Fruit fly (Drosophila melanogaster) whole organism, pupa: ENCODE measurements around the gene Trs23.

ENCODE experiments used
- CG10348 ChIP-seq: fragments of 200-800 bp; sonication (Bioruptor generic); IDR thresholded peaks from 2 replicates; pipeline ENCODE4 v1.3.6; 2022; ENCODE audit warnings: missing biosample characterization, missing genetic modification characterization
- CG12605 ChIP-seq: fragments of 200-800 bp; sonication (Bioruptor generic); IDR thresholded peaks from 2 replicates; pipeline ENCODE4 v1.3.6; 2022; ENCODE audit warnings: missing biosample characterization, missing genetic modification characterization
- CG13204 ChIP-seq: fragments of 200-800 bp; sonication (Bioruptor generic); optimal IDR thresholded peaks from 2 replicates; lab custom pipeline; 2018; ENCODE audit warnings: missing biosample characterization, mild to moderate bottlenecking, missing genetic modification characterization, moderate library complexity
- CG14655 ChIP-seq: fragments of 200-800 bp; sonication (Bioruptor generic); optimal IDR thresholded peaks from 3 replicates; lab custom pipeline; 2017; ENCODE audit warnings: mild to moderate bottlenecking, missing biosample characterization, missing genetic modification reagents, missing genetic modification characterization
- CG15710 ChIP-seq: fragments of 200-800 bp; sonication (Bioruptor generic); optimal IDR thresholded peaks from 2 replicates; lab custom pipeline; 2018; ENCODE audit warnings: missing biosample characterization, mild to moderate bottlenecking, missing genetic modification characterization, moderate library complexity
- CG17806 ChIP-seq: fragments of 200-800 bp; sonication (Bioruptor generic); optimal IDR thresholded peaks from 2 replicates; lab custom pipeline; 2018; ENCODE audit warnings: missing biosample characterization, mild to moderate bottlenecking, missing genetic modification characterization, moderate library complexity
- CG32121 ChIP-seq: fragments of 200-800 bp; sonication (Bioruptor generic); IDR thresholded peaks from 2 replicates; pipeline ENCODE4 v1.3.6; 2022; ENCODE audit warnings: missing biosample characterization, missing genetic modification characterization
- CG34367 ChIP-seq: fragments of 200-800 bp; sonication (Bioruptor generic); optimal IDR thresholded peaks from 2 replicates; lab custom pipeline; 2018; ENCODE audit warnings: missing biosample characterization, mild to moderate bottlenecking, missing genetic modification characterization
- CG4496 ChIP-seq: fragments of 200-800 bp; sonication (Bioruptor generic); IDR thresholded peaks from 3 replicates; pipeline ENCODE4 v1.3.6; 2022; ENCODE audit warnings: missing biosample characterization, missing genetic modification characterization
- CG8159 ChIP-seq: fragments of 200-800 bp; sonication (Bioruptor generic); optimal IDR thresholded peaks from 3 replicates; lab custom pipeline; 2018; ENCODE audit warnings: missing biosample characterization, mild to moderate bottlenecking, missing genetic modification characterization, moderate library complexity
- CG8301 ChIP-seq: fragments of 200-800 bp; sonication (Bioruptor generic); optimal IDR thresholded peaks from 2 replicates; lab custom pipeline; 2018; ENCODE audit warnings: missing biosample characterization, mild to moderate bottlenecking, missing genetic modification characterization
- CG9948 ChIP-seq: fragments of 200-800 bp; sonication (Bioruptor generic); optimal IDR thresholded peaks from 2 replicates; lab custom pipeline; 2018; ENCODE audit warnings: missing biosample characterization, mild to moderate bottlenecking, missing genetic modification characterization, moderate library complexity
- D1 ChIP-seq: fragments of 200-800 bp; sonication (Bioruptor generic); optimal IDR thresholded peaks from 2 replicates; lab custom pipeline; 2018; ENCODE audit warnings: missing biosample characterization, mild to moderate bottlenecking, missing genetic modification characterization, moderate library complexity
- EcR ChIP-seq: fragments of 200-800 bp; sonication (Bioruptor generic); optimal IDR thresholded peaks from 3 replicates; lab custom pipeline; 2019; ENCODE audit warnings: missing biosample characterization, missing genetic modification characterization, mild to moderate bottlenecking, moderate library complexity, missing genetic modification reagents
- Ets98B ChIP-seq: fragments of 200-800 bp; sonication (Bioruptor generic); IDR thresholded peaks from 2 replicates; pipeline ENCODE4 v1.3.6; 2022; ENCODE audit warnings: missing biosample characterization, missing genetic modification characterization
- Pif1A ChIP-seq: fragments of 200-800 bp; sonication (Bioruptor generic); optimal IDR thresholded peaks from 3 replicates; lab custom pipeline; 2016; ENCODE audit warnings: missing biosample characterization, missing genetic modification characterization
- Pif1B ChIP-seq: fragments of 200-800 bp; sonication (Bioruptor generic); optimal IDR thresholded peaks from 3 replicates; lab custom pipeline; 2016; ENCODE audit warnings: missing biosample characterization, missing genetic modification characterization
- Snoo ChIP-seq: fragments of 200-800 bp; sonication (Bioruptor generic); optimal IDR thresholded peaks from 3 replicates; lab custom pipeline; 2017; ENCODE audit warnings: missing biosample characterization, mild to moderate bottlenecking, missing genetic modification characterization, inconsistent platforms
- fd96Ca ChIP-seq: fragments of 200-800 bp; sonication (Bioruptor generic); IDR thresholded peaks from 3 replicates; pipeline ENCODE4 v1.3.6; 2022; ENCODE audit warnings: missing biosample characterization, missing genetic modification characterization
- gl ChIP-seq: fragments of 200-800 bp; sonication (Bioruptor generic); optimal IDR thresholded peaks from 2 replicates; lab custom pipeline; 2018; ENCODE audit warnings: missing biosample characterization, mild to moderate bottlenecking, missing genetic modification characterization
- rn ChIP-seq: fragments of 200-800 bp; sonication (Bioruptor generic); IDR thresholded peaks from 2 replicates; pipeline ENCODE4 v1.3.6; 2022; ENCODE audit warnings: missing biosample characterization, missing genetic modification characterization

Trs23 gene

dm6 chr2L:8704648-8705622 lies 18.9 kb downstream of the Trs23 start, which contains the start of gene CatB:
Gene CatB (plus strand): TSS chr2L:8705572.
- TF ChIP-seq CG8159 (tag; lab: Kevin White, UChicago): no peak
- TF ChIP-seq CG12605 (GFP tag; lab: Robert Waterston, UW): no peak
- TF ChIP-seq Pif1B (GFP tag; lab: Kevin White, UChicago): no peak
- TF ChIP-seq Pif1A (GFP tag; lab: Kevin White, UChicago): no peak
- TF ChIP-seq fd96Ca (GFP tag; lab: Robert Waterston, UW): no peak
- no peak for TF ChIP-seq D1 (tag; lab: Kevin White, UChicago)
- no peak for TF ChIP-seq CG9948 (tag; lab: Kevin White, UChicago)
- TF ChIP-seq Ets98B (GFP tag; lab: Robert Waterston, UW): no peak
- no peak for TF ChIP-seq EcR
- no peak for TF ChIP-seq CG13204 (GFP tag; lab: Kevin White, UChicago)
- no peak for TF ChIP-seq CG8301 (tag; lab: Kevin White, UChicago)
- no peak for TF ChIP-seq CG34367
- TF ChIP-seq CG17806 (tag; lab: Kevin White, UChicago): no peak
- TF ChIP-seq CG4496 (GFP tag; lab: Robert Waterston, UW): no peak
- no peak for TF ChIP-seq Snoo (tag; lab: Kevin White, UChicago)
- no peak for TF ChIP-seq gl (tag; lab: Kevin White, UChicago)
- no peak for TF ChIP-seq CG15710 (tag; lab: Kevin White, UChicago)

DNA sequence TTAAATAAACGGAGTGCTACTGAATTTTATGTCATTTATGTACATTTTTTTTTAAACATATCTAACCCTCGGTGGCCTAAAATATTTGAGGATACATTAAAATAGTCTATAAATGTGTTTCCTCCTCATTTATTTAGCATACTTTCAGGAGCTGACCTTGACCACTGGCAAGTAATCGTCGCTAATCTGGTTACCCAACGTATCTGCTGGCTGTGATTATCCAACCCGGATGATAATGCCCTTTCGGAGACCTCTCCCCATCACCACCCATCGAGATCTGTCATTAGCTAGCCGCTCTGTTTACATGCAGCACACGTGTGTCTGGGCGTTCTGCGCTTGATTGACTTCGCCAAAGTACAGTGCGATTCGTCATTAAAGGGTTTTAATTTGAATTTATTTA lies 21.5 kb downstream of the Trs23 start:
- TF ChIP-seq Pif1B (GFP tag; lab: Kevin White, UChicago) (no peak), Ets98B (GFP tag; lab: Robert Waterston, UW) (no peak), CG8301 (tag; lab: Kevin White, UChicago) (no peak), gl (tag; lab: Kevin White, UChicago) (no peak)

- TF ChIP-seq CG12605 (GFP tag; lab: Robert Waterston, UW): no peak
- no peak for TF ChIP-seq gl (tag; lab: Kevin White, UChicago)
- TF ChIP-seq rn (GFP tag; lab: Robert Waterston, UW): no peak
- no peak for TF ChIP-seq fd96Ca (GFP tag; lab: Robert Waterston, UW)
- TF ChIP-seq CG32121: no peak
- TF ChIP-seq CG14655: no peak
- TF ChIP-seq Snoo (tag; lab: Kevin White, UChicago): no peak
- no peak for TF ChIP-seq D1 (tag; lab: Kevin White, UChicago)
- no peak for TF ChIP-seq CG9948 (tag; lab: Kevin White, UChicago)
- TF ChIP-seq Ets98B (GFP tag; lab: Robert Waterston, UW): no peak
- TF ChIP-seq EcR: no peak
- TF ChIP-seq CG34367: no peak
- no peak for TF ChIP-seq Pif1B (GFP tag; lab: Kevin White, UChicago)
- TF ChIP-seq CG8159 (tag; lab: Kevin White, UChicago): no peak
- TF ChIP-seq Pif1A (GFP tag; lab: Kevin White, UChicago): no peak
- TF ChIP-seq, all 21 proteins: peak for 0
These were observed 22.5 kb downstream of the Trs23 start for dm6 chr2L:8708399-8709077.

- TF ChIP-seq CG13204 (GFP tag; lab: Kevin White, UChicago) (no peak), Ets98B (GFP tag; lab: Robert Waterston, UW) (peak; percentile 37; the same call in 1 of the 2 replicates), CG10348 (GFP tag; lab: Robert Waterston, UW) (no peak), CG8159 (tag; lab: Kevin White, UChicago) (peak; percentile 0), EcR (peak; percentile 96), CG8301 (tag; lab: Kevin White, UChicago) (no peak), gl (tag; lab: Kevin White, UChicago) (no peak), CG4496 (GFP tag; lab: Robert Waterston, UW) (no peak), D1 (tag; lab: Kevin White, UChicago) (no peak), CG9948 (tag; lab: Kevin White, UChicago) (no peak), CG34367 (no peak), rn (GFP tag; lab: Robert Waterston, UW) (no peak), CG17806 (tag; lab: Kevin White, UChicago) (no peak)
These were observed 23.0 kb downstream of the Trs23 start for dm6 chr2L:8709078-8709399.

dm6 chr2L:8709413-8709812 lies 23.4 kb downstream of the Trs23 start, which contains the start of gene Hnf4:
Gene Hnf4 (minus strand): TSS chr2L:8709611.
- TF ChIP-seq CG14655 (no peak), EcR (peak; percentile 88)
- TF ChIP-seq, all 21 proteins: peak for 1

dm6 chr2L:8714513-8714912 lies 28.5 kb downstream of the Trs23 start:
- no peak for TF ChIP-seq CG8301 (tag; lab: Kevin White, UChicago)
- no peak for TF ChIP-seq CG9948 (tag; lab: Kevin White, UChicago)
- no peak for TF ChIP-seq CG4496 (GFP tag; lab: Robert Waterston, UW)
- TF ChIP-seq Pif1B (GFP tag; lab: Kevin White, UChicago): no peak
- TF ChIP-seq Ets98B (GFP tag; lab: Robert Waterston, UW): no peak
- no peak for TF ChIP-seq CG13204 (GFP tag; lab: Kevin White, UChicago)
- TF ChIP-seq Snoo (tag; lab: Kevin White, UChicago): no peak
- no peak for TF ChIP-seq Pif1A (GFP tag; lab: Kevin White, UChicago)
- TF ChIP-seq CG17806 (tag; lab: Kevin White, UChicago): no peak
- no peak for TF ChIP-seq CG15710 (tag; lab: Kevin White, UChicago)
- no peak for TF ChIP-seq rn (GFP tag; lab: Robert Waterston, UW)
- TF ChIP-seq CG32121: no peak
- no peak for TF ChIP-seq CG34367
- TF ChIP-seq EcR: no peak
